Worm (Caenorhabditis elegans): ENCODE data around the gene F47B10.3.

Gene F47B10.3

DNA sequence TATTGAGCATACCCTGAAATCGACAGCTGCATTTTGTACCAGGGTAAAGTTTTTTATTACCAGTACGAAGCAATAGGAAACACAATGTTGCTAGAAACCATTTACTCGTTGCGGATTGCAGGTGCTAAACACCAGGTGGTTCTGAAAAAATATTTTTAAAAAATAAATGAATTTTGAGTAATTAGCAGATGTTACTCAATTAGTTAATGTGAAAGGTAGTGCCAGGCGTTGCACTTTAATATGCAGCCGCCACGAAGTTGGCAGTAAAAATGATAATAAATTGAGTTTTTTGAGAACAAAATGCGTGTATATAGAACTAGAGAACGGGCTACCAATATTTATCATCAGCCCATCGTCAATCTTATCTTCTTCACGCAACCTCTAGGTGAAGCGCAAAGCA, 27.6 kb downstream of the F47B10.3 start, which contains the start of gene nstp-9:
Gene nstp-9 (minus strand): TSS at position 101 of the 400 bp plus-strand sequence.
- TF ChIP-seq lim-6 (tag; optimal IDR thresholded peaks at IDR 0.05) (no peak), npax-4 (tag; optimal IDR thresholded peaks at IDR 0.05) (no peak), unc-55 (GFP tag; optimal IDR thresholded peaks at IDR 0.05) (no peak), tbx-7 (tag; optimal IDR thresholded peaks at IDR 0.05) (no peak), hlh-15 (tag; optimal IDR thresholded peaks at IDR 0.05) (no peak), ceh-9 (tag; optimal IDR thresholded peaks at IDR 0.05) (no peak), ama-1 (optimal IDR thresholded peaks at IDR 0.05) (no peak)

DNA sequence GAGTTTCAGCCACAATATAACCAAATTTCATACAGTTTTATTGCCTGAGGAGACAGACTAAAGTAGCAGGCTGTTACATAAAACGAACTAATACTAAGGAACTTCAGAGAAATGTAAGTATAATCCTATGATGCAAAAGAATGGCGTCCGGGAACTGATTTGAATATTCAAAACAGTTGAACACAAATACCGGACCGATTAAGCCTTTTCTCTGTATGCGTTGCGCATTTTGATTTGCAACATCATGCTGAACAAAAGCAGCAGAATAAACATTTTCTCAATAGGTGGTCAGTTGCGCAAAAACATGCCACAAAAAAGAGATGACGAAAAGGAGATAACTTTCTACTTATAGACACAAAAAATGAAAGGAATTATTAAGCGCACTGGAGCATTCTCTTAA, 32.0 kb downstream of the F47B10.3 start:
- TF ChIP-seq dve-1 (tag; optimal IDR thresholded peaks at IDR 0.05) (no peak), T23F11.4 (GFP tag; optimal IDR thresholded peaks at IDR 0.05) (no peak), ceh-24 (tag; optimal IDR thresholded peaks at IDR 0.05) (no peak), syd-9 (tag; optimal IDR thresholded peaks at IDR 0.05) (no peak), ztf-16 (tag; optimal IDR thresholded peaks at IDR 0.05) (no peak), nfya-1 (tag; optimal IDR thresholded peaks at IDR 0.05) (no peak), ceh-6 (GFP tag; optimal IDR thresholded peaks at IDR 0.05) (no peak), pros-1 (tag; optimal IDR thresholded peaks at IDR 0.05) (no peak), zip-5 (tag; optimal IDR thresholded peaks at IDR 0.05) (no peak)

DNA sequence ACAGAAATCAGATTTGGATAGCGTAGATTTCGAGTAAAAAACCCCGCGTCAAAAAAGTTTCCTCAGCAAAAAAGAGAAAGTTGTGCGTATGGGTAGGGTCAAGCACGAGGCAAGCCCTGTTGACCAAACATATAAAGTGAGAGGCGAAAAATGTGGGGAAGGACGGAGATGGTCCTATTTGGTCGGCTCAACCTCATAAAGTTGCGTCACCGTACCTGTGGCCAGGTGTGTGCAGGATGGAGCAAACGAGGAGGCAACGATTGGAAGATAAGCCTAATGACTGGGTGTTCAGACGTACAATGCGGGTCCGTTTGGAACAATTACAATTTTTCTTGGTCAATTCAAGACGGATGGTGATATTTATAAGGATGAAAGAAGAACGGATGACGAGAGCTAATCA, 35.1 kb downstream of the F47B10.3 start:
- TF ChIP-seq sdc-2 (tag; optimal IDR thresholded peaks at IDR 0.05) (peak; percentile 14), pha-4 (tag; optimal IDR thresholded peaks at IDR 0.05) (no peak), zip-5 (tag; optimal IDR thresholded peaks at IDR 0.05) (no peak), dve-1 (tag; optimal IDR thresholded peaks at IDR 0.05) (no peak), unc-42 (tag; optimal IDR thresholded peaks at IDR 0.05) (no peak), tbx-2 (tag; optimal IDR thresholded peaks at IDR 0.05) (peak; percentile 48), tbx-7 (tag; optimal IDR thresholded peaks at IDR 0.05) (no peak), ceh-45 (GFP tag; IDR thresholded peaks at IDR 0.05) (no peak)

DNA sequence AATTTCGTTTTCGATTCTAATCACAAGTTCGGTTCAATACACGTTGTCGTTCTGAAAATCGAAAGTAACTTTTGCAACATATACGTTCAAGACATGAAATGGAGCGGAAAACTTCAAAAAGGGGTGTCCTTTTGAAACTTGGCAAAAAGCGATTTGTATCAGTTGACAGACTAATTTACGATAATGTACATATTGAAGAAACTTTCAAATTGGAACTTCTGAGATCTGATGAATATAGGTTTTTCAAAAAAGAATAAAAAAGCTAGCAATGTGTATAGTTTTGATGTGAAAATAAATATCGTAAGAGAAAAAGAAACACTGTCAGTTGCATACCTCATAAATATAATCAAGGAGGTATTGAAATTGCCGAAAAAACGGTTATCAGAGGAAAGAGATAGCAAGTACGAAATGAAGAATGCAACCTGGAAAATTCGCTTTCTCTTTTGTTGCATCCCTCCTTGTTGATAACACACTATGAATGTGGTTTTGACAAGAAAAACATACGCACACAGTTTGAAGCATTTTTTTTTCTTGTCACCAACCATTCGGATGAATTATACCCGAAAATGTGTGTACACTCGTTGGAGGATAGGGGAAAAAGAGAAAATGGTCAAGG, 37.1 kb downstream of the F47B10.3 start, which contains the start of gene dgn-1:
Gene dgn-1 (minus strand): TSS at position 51 of the 616 bp plus-strand sequence.
- TF ChIP-seq unc-3 (GFP tag; conservative IDR thresholded peaks at IDR 0.05) = no peak
- TF ChIP-seq unc-3 (tag; optimal IDR thresholded peaks at IDR 0.05) = no peak
- no peak for TF ChIP-seq pax-1 (tag; optimal IDR thresholded peaks at IDR 0.05)
- no peak for TF ChIP-seq ets-4 (tag; optimal IDR thresholded peaks at IDR 0.05)
- no peak for TF ChIP-seq F13H6.1 (tag; optimal IDR thresholded peaks at IDR 0.05)
- no peak for TF ChIP-seq ceh-6 (GFP tag; optimal IDR thresholded peaks at IDR 0.05)

DNA sequence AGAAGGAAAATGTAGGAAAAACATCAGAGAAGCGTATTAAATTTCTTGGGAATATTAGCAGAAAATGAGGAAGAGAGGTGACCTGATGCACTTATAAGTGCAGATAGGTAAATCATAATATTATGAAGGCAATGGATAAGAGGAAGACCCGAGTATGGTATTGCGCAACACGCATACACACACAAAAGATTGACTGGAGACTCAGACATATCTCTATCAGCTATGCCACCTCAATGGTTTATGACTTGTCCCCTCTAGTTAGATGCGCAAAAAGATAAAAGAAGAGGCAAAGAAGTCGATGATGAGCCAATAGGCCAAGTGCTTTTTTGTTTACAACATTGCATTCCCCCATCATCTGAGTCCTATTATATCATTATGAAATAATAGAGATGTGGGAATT, 40.1 kb downstream of the F47B10.3 start:
- TF ChIP-seq K09A11.1 (tag; optimal IDR thresholded peaks at IDR 0.05; ENCODE audit: insufficient read depth) (no peak), unc-55 (GFP tag; optimal IDR thresholded peaks at IDR 0.05) (peak; percentile 17), ref-2 (tag; optimal IDR thresholded peaks at IDR 0.05) (no peak)

DNA sequence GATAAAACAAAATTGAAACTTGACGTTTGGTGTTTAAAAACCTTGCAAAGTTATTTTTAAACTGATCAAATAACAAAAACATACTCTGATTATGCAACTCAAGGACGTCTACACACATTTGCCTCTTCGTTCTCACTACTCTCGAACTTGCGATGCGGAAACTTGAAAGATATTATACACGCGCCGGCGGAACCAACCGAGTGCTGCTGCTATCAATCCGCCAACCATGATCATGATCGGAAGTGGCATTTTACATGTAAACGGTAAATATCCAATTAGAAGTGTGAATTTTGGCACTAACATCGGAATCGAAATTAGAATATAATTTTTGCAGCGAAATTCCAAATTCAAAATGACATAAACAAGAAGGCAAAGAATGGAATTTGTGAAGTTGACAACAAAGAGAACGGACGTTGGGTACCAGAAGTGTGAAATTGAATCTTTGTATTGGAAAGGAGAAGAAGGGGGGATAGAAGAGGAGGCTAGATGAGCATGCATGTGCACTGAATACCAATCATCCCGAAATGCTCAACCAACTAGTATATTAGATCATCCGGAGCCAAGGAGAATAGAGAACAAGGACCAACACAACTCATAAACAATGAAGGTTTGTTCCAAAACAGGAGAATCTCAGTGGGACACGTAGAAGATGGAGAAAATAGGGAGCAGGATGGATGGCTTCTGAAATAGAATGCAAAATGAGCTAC, 41.5 kb downstream of the F47B10.3 start:
- TF ChIP-seq ttx-3 (tag; optimal IDR thresholded peaks at IDR 0.05) = no peak
- TF ChIP-seq ceh-6 (GFP tag; optimal IDR thresholded peaks at IDR 0.05) = no peak
- TF ChIP-seq hlh-8 (tag; optimal IDR thresholded peaks at IDR 0.05) = no peak
- no peak for TF ChIP-seq gmeb-2 (tag; optimal IDR thresholded peaks at IDR 0.05)
- TF ChIP-seq Y22D7AL.16 (tag; optimal IDR thresholded peaks at IDR 0.05) = no peak
- peak; percentile 64 for TF ChIP-seq unc-42 (tag; optimal IDR thresholded peaks at IDR 0.05)
- no peak for TF ChIP-seq sox-2 (GFP tag; IDR thresholded peaks at IDR 0.05)
- peak; percentile 36 for TF ChIP-seq ceh-31 (tag; optimal IDR thresholded peaks at IDR 0.05)
- no peak for TF ChIP-seq fkh-6 (tag; optimal IDR thresholded peaks at IDR 0.05)
- TF ChIP-seq nhr-11 (tag; optimal IDR thresholded peaks at IDR 0.05) = no peak
- TF ChIP-seq lin-11 (tag; optimal IDR thresholded peaks at IDR 0.05) = no peak
